Worm (Caenorhabditis elegans) whole organism, L1 larva: ENCODE results near the gene pafo-1.

ENCODE experiments used
- C04F5.9 ChIP-seq: sonication (generic microtip); optimal IDR thresholded peaks from 2 replicates; lab custom pipeline; 2016; ENCODE audit warnings: missing genetic modification characterization, missing compliant biosample characterization
- C16A3.4 ChIP-seq: fragments of 150-350 bp; optimal IDR thresholded peaks from 2 replicates; lab custom pipeline; 2014; ENCODE audit warnings: missing biosample characterization, missing genetic modification characterization
- C34B4.2 ChIP-seq: sonication (generic microtip); optimal IDR thresholded peaks from 2 replicates; lab custom pipeline; 2017; ENCODE audit warnings: mild to moderate bottlenecking, missing genetic modification characterization, missing compliant biosample characterization
- aha-1 ChIP-seq: fragments of 150-350 bp; optimal IDR thresholded peaks from 2 replicates; lab custom pipeline; 2014; ENCODE audit warnings: missing biosample characterization, missing genetic modification characterization
- blmp-1 ChIP-seq: fragments of 150-350 bp; optimal IDR thresholded peaks from 2 replicates; lab custom pipeline; 2014; ENCODE audit warnings: missing biosample characterization, missing genetic modification characterization
- dsc-1 ChIP-seq: sonication (generic microtip); optimal IDR thresholded peaks from 2 replicates; lab custom pipeline; 2016; ENCODE audit warnings: mild to moderate bottlenecking, missing genetic modification characterization, missing compliant biosample characterization
- efl-1 ChIP-seq, 4 experiments: fragments of 150-350 bp; optimal IDR thresholded peaks in 3 of 4; peaks in 1 of 4; 1 replicate in 1 of 4; 2 replicates in 3 of 4; lab custom pipeline; 2014; ENCODE audit warnings: missing biosample characterization in 2 of 4, missing genetic modification characterization in 2 of 4, missing genetic modification reagents in 2 of 4
- efl-3 ChIP-seq: fragments of 200-800 bp; sonication (Bioruptor generic); optimal IDR thresholded peaks from 2 replicates; lab custom pipeline; 2018; ENCODE audit warnings: mild to moderate bottlenecking, missing genetic modification characterization, missing compliant biosample characterization
- egl-13 ChIP-seq: sonication (generic microtip); optimal IDR thresholded peaks from 2 replicates; lab custom pipeline; 2016; ENCODE audit warnings: missing genotype, missing genetic modification reagents, missing genetic modification characterization, missing compliant biosample characterization
- elt-2 ChIP-seq: sonication (generic microtip); optimal IDR thresholded peaks from 2 replicates; lab custom pipeline; 2016; ENCODE audit warnings: missing genetic modification characterization, mild to moderate bottlenecking, inconsistent platforms, missing compliant biosample characterization, missing genetic modification reagents
- fkh-4 ChIP-seq: sonication (generic microtip); optimal IDR thresholded peaks from 2 replicates; lab custom pipeline; 2016; ENCODE audit warnings: missing compliant biosample characterization, missing genetic modification characterization, borderline replicate concordance
- fkh-8 ChIP-seq: sonication (generic microtip); optimal IDR thresholded peaks from 2 replicates; lab custom pipeline; 2016; ENCODE audit warnings: mild to moderate bottlenecking, missing genetic modification characterization, missing compliant biosample characterization
- fos-1 ChIP-seq: fragments of 150-350 bp; optimal IDR thresholded peaks from 2 replicates; lab custom pipeline; 2014; ENCODE audit warnings: missing biosample characterization, missing genetic modification characterization
- grh-1 ChIP-seq: fragments of 200-800 bp; sonication (Bioruptor generic); IDR thresholded peaks from 2 replicates; pipeline ENCODE4 v1.3.6; 2022; ENCODE audit warnings: missing genetic modification reagents, missing genetic modification characterization, missing compliant biosample characterization
- hlh-17 ChIP-seq: fragments of 200-800 bp; sonication (Bioruptor generic); optimal IDR thresholded peaks from 2 replicates; lab custom pipeline; 2018; ENCODE audit warnings: missing genetic modification characterization, mild to moderate bottlenecking, missing compliant biosample characterization, moderate library complexity, borderline replicate concordance
- hlh-4 ChIP-seq: sonication (generic microtip); optimal IDR thresholded peaks from 2 replicates; lab custom pipeline; 2016; ENCODE audit warnings: mild to moderate bottlenecking, missing genetic modification characterization, missing compliant biosample characterization
- irx-1 ChIP-seq: sonication (generic microtip); optimal IDR thresholded peaks from 2 replicates; lab custom pipeline; 2016; ENCODE audit warnings: missing genetic modification characterization, missing compliant biosample characterization
- isw-1 ChIP-seq: fragments of 200-800 bp; sonication (Bioruptor generic); IDR thresholded peaks from 2 replicates; pipeline ENCODE4 v1.3.6; 2022; ENCODE audit warnings: missing genetic modification characterization, missing compliant biosample characterization
- jun-1 ChIP-seq: fragments of 150-350 bp; optimal IDR thresholded peaks from 2 replicates; lab custom pipeline; 2014; ENCODE audit warnings: missing biosample characterization, missing genetic modification reagents, missing genetic modification characterization
- lin-13 ChIP-seq: fragments of 150-350 bp; optimal IDR thresholded peaks from 2 replicates; lab custom pipeline; 2014; ENCODE audit warnings: missing biosample characterization, missing genetic modification reagents, missing genetic modification characterization
- lin-14 ChIP-seq: fragments of 200-800 bp; sonication (Bioruptor generic); optimal IDR thresholded peaks from 2 replicates; lab custom pipeline; 2018; ENCODE audit warnings: mild to moderate bottlenecking, missing genetic modification characterization, moderate library complexity, missing compliant biosample characterization
- lin-15B ChIP-seq: fragments of 150-350 bp; sonication (generic microtip); optimal IDR thresholded peaks from 3 replicates; lab custom pipeline; 2014; ENCODE audit warnings: missing biosample characterization, missing genetic modification characterization
- lin-39 ChIP-seq: fragments of 150-350 bp; optimal IDR thresholded peaks from 2 replicates; lab custom pipeline; 2014; ENCODE audit warnings: missing biosample characterization, missing genetic modification reagents, missing genetic modification characterization
- lir-3 ChIP-seq: sonication (generic microtip); optimal IDR thresholded peaks from 2 replicates; lab custom pipeline; 2016; ENCODE audit warnings: mild to moderate bottlenecking, missing genetic modification characterization, moderate library complexity, missing compliant biosample characterization; ENCODE audit not compliant: poor library complexity
- lsy-2 ChIP-seq, 2 experiments: fragments of 150-350 bp; optimal IDR thresholded peaks; 2 replicates each; lab custom pipeline; 2014; ENCODE audit warnings: missing biosample characterization in 2 of 2, missing genetic modification characterization in 2 of 2
- mab-9 ChIP-seq: fragments of 200-800 bp; sonication (Bioruptor generic); IDR thresholded peaks from 2 replicates; pipeline ENCODE4 v1.3.6; 2022; ENCODE audit warnings: missing genetic modification reagents, missing genetic modification characterization, missing compliant biosample characterization
- mdl-1 ChIP-seq, 2 experiments: fragments of 150-350 bp; optimal IDR thresholded peaks; 2 replicates each; lab custom pipeline; 2014 to 2017; ENCODE audit warnings: missing biosample characterization in 2 of 2, missing genetic modification characterization in 2 of 2, inconsistent platforms in 1 of 2
- nhr-12 ChIP-seq: sonication (generic microtip); optimal IDR thresholded peaks from 2 replicates; lab custom pipeline; 2017; ENCODE audit warnings: missing biosample characterization, missing genetic modification characterization
- nhr-19 ChIP-seq: fragments of 200-800 bp; sonication (Bioruptor generic); conservative IDR thresholded peaks from 2 replicates; pipeline ENCODE4 v1.3.6; 2022; ENCODE audit warnings: missing genetic modification characterization, missing compliant biosample characterization
- nhr-71 ChIP-seq: sonication (generic microtip); optimal IDR thresholded peaks from 2 replicates; lab custom pipeline; 2016; ENCODE audit warnings: mild to moderate bottlenecking, missing genetic modification characterization, moderate library complexity, missing compliant biosample characterization
- nhr-76 ChIP-seq: sonication (generic microtip); optimal IDR thresholded peaks from 2 replicates; lab custom pipeline; 2017; ENCODE audit warnings: missing biosample characterization, missing genetic modification characterization
- nhr-84 ChIP-seq: sonication (generic microtip); optimal IDR thresholded peaks from 2 replicates; lab custom pipeline; 2017; ENCODE audit warnings: missing biosample characterization, missing genetic modification characterization
- nhr-85 ChIP-seq: sonication (generic microtip); peaks from one replicate; lab custom pipeline; 2016; ENCODE audit warnings: missing genetic modification characterization, inconsistent platforms, missing compliant biosample characterization
- nhr-90 ChIP-seq: sonication (generic microtip); optimal IDR thresholded peaks from 2 replicates; lab custom pipeline; 2016; ENCODE audit warnings: mild to moderate bottlenecking, missing genetic modification characterization, missing compliant biosample characterization; ENCODE audit not compliant: poor library complexity
- pax-3 ChIP-seq: fragments of 200-800 bp; sonication (Bioruptor generic); optimal IDR thresholded peaks from 2 replicates; lab custom pipeline; 2018; ENCODE audit warnings: mild to moderate bottlenecking, missing genetic modification characterization, moderate library complexity, missing compliant biosample characterization
- pqm-1 ChIP-seq: sonication (generic microtip); optimal IDR thresholded peaks from 3 replicates; lab custom pipeline; 2017; ENCODE audit warnings: missing biosample characterization, missing genetic modification characterization
- snpc-4 ChIP-seq: fragments of 150-350 bp; optimal IDR thresholded peaks from 2 replicates; lab custom pipeline; 2014; ENCODE audit warnings: missing biosample characterization, missing genetic modification characterization
- sox-4 ChIP-seq: sonication (generic microtip); optimal IDR thresholded peaks from 2 replicates; lab custom pipeline; 2016; ENCODE audit warnings: missing genetic modification characterization, missing compliant biosample characterization
- tbx-2 ChIP-seq: sonication (generic microtip); optimal IDR thresholded peaks from 2 replicates; lab custom pipeline; 2016; ENCODE audit warnings: missing genetic modification characterization, missing compliant biosample characterization
- tlp-1 ChIP-seq: fragments of 150-350 bp; optimal IDR thresholded peaks from 2 replicates; lab custom pipeline; 2014; ENCODE audit warnings: missing biosample characterization, missing genetic modification characterization
- unc-30 ChIP-seq: sonication (generic microtip); optimal IDR thresholded peaks from 2 replicates; lab custom pipeline; 2017; ENCODE audit warnings: missing biosample characterization, missing genetic modification characterization
- unc-62 ChIP-seq: fragments of 150-350 bp; optimal IDR thresholded peaks from 2 replicates; lab custom pipeline; 2014; ENCODE audit warnings: missing biosample characterization, missing genetic modification reagents, missing genetic modification characterization
- unc-86 ChIP-seq: sonication (generic microtip); optimal IDR thresholded peaks from 2 replicates; lab custom pipeline; 2016; ENCODE audit warnings: missing genetic modification characterization, missing compliant biosample characterization
- zag-1 ChIP-seq: fragments of 150-350 bp; optimal IDR thresholded peaks from 2 replicates; lab custom pipeline; 2014; ENCODE audit warnings: missing biosample characterization, missing genetic modification characterization
- zip-4 ChIP-seq: fragments of 200-800 bp; sonication (Bioruptor generic); optimal IDR thresholded peaks from 2 replicates; lab custom pipeline; 2018; ENCODE audit warnings: mild to moderate bottlenecking, missing genetic modification characterization, moderate library complexity, missing compliant biosample characterization
- ztf-4 ChIP-seq: fragments of 150-350 bp; optimal IDR thresholded peaks from 2 replicates; lab custom pipeline; 2014; ENCODE audit warnings: missing biosample characterization, missing genetic modification characterization

pafo-1 gene

DNA sequence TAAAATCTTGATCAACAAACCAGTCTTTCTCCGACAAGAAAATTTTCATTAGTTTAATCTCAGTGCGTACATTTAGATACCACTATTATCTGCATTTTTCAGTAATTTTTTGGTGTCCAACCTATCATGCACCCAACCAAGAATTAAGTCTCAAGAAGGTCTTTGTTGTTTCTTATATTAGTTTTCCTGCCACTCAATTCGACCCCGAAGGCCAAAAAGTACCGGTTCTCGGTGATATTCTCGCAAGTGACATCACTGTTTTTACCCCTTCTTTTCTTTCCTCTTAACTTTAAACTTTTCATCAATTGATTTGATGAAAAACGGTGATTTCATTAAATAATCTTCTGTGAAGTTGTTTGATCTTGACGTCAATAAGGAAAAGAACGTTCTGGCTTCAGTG lies 22.1 kb downstream of the pafo-1 start, which contains the start of gene F38B7.2 (continued):
- TF ChIP-seq nhr-76 (no peak), ztf-4 (tag; lab: Kevin White, UChicago) (no peak), fkh-4 (tag; lab: Kevin White, UChicago) (no peak), nhr-84 (no peak), tlp-1 (no peak), efl-3 (no peak), fos-1 (tag; lab: Kevin White, UChicago) (no peak), lir-3 (tag; lab: Kevin White, UChicago) (no peak), C04F5.9 (no peak)

- TF ChIP-seq mdl-1 (tag; optimal IDR thresholded peaks at IDR 0.05; lab: Kevin White, UChicago) = no peak
- TF ChIP-seq lin-39 (tag; lab: Kevin White, UChicago) = no peak
- TF ChIP-seq blmp-1 (tag; lab: Kevin White, UChicago) = no peak
- peak; percentile 48 for TF ChIP-seq nhr-85 (tag; lab: Kevin White, UChicago)
- peak; percentile 24 for TF ChIP-seq fkh-8 (tag; lab: Kevin White, UChicago)
- TF ChIP-seq unc-62 (GFP tag; lab: Kevin White, UChicago) = no peak
- TF ChIP-seq unc-86 = no peak
- no peak for TF ChIP-seq nhr-71 (tag; lab: Kevin White, UChicago)
- TF ChIP-seq lin-15B (tag; lab: Kevin White, UChicago) = no peak
- TF ChIP-seq zip-4 (GFP tag; lab: Kevin White, UChicago) = no peak
- no peak for TF ChIP-seq mab-9
- no peak for TF ChIP-seq elt-2 (tag; lab: Kevin White, UChicago)
- TF ChIP-seq lin-13 (GFP tag; lab: Kevin White, UChicago) = no peak
- TF ChIP-seq egl-13 (tag; lab: Kevin White, UChicago) = no peak
- no peak for TF ChIP-seq nhr-84
- no peak for TF ChIP-seq tbx-2 (tag; lab: Kevin White, UChicago)
These were observed 23.7 kb downstream of the pafo-1 start, which contains the start of gene F38B7.10 for ce11 chrV:11545227-11545626. F38B7.10 (plus strand) TSS chrV:11545527.

- TF ChIP-seq fkh-8 (tag; lab: Kevin White, UChicago) = peak; percentile 30
- no peak for TF ChIP-seq snpc-4
- TF ChIP-seq grh-1 (GFP tag; lab: Robert Waterston, UW) = no peak
- no peak for TF ChIP-seq lin-14 (GFP tag; lab: Kevin White, UChicago)
These were observed 25.3 kb downstream of the pafo-1 start, which contains the start of gene F38B7.11 for ce11 chrV:11546795-11547194. F38B7.11 (plus strand) TSS chrV:11547095.

DNA sequence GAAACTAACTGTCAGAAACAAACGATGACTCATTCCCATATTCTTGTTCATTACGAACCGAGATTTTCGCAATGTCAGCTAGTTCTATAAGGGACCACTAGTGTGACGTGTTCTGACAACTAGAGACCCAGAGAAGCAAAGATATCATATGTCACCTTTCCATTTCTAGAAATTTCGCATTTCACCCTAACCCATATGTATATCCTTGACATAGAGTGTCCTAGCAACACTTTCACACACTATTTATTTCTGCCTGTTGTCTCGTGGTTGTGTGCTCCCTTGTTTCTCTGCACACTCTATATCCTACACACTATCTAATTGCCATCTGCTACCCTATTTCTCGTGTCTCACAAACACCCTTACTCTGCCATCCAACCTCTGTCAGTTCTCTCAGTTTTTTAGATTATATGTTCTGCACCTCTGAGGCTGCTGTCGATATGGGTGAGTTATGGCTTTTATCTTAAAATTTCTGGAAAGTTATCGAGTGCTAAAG lies 27.5 kb downstream of the pafo-1 start, which contains the start of the genes F38B7.17 and F38B7.3:
TSS of gene F38B7.17 (minus strand) at position 51 of the 493 bp plus-strand sequence.
TSS of gene F38B7.3 (plus strand) at position 194 of the 493 bp plus-strand sequence.
- TF ChIP-seq elt-2 (tag; lab: Kevin White, UChicago) (peak; percentile 66), lin-14 (GFP tag; lab: Kevin White, UChicago) (peak; percentile 87), egl-13 (tag; lab: Kevin White, UChicago) (no peak), nhr-90 (no peak), nhr-19 (GFP tag; lab: Robert Waterston, UW) (peak; percentile 19; the same call in 1 of the 2 replicates), fkh-4 (tag; lab: Kevin White, UChicago) (no peak), C16A3.4 (tag; lab: Kevin White, UChicago) (no peak), tbx-2 (tag; lab: Kevin White, UChicago) (no peak), nhr-12 (no peak), hlh-17 (GFP tag; lab: Kevin White, UChicago) (no peak), aha-1 (no peak), lsy-2 (tag; optimal IDR thresholded peaks at IDR 0.05; lab: Kevin White, UChicago) (peak; percentile 53 to 68), pqm-1 (tag; lab: Kevin White, UChicago) (no peak), C34B4.2 (tag; lab: Kevin White, UChicago) (no peak), irx-1 (tag; lab: Kevin White, UChicago) (no peak), efl-1 (optimal IDR thresholded peaks at IDR 0.05; lab: Kevin White, UChicago) (peak; percentile 72 to 77), efl-1 (GFP tag; optimal IDR thresholded peaks at IDR 0.05 in 1 of 2; lab: Kevin White, UChicago) (peak; percentile 43 to 92), zag-1 (tag; lab: Kevin White, UChicago) (no peak), pax-3 (peak; percentile 54), snpc-4 (peak; percentile 18), dsc-1 (tag; lab: Kevin White, UChicago) (peak; percentile 41), unc-30 (tag; lab: Kevin White, UChicago) (no peak), lin-15B (tag; lab: Kevin White, UChicago) (no peak), unc-86 (peak; percentile 42), hlh-4 (no peak), isw-1 (peak; percentile 25; the same call in 1 of the 2 replicates), jun-1 (tag; lab: Kevin White, UChicago) (no peak), ztf-4 (tag; lab: Kevin White, UChicago) (peak; percentile 30), sox-4 (tag; lab: Kevin White, UChicago) (peak; percentile 39)
